Worm (Caenorhabditis elegans): Measurements from ENCODE around the gene slc-17.7.

Gene slc-17.7

ce11 chrV:9287460-9287859, 21.2 kb upstream of the slc-17.7 start, which contains the start of gene lron-2:
Gene lron-2, minus strand, starts transcription at chrV:9287560.
- no peak for TF ChIP-seq ceh-9 (tag; optimal IDR thresholded peaks at IDR 0.05)
- TF ChIP-seq pat-9 (tag; optimal IDR thresholded peaks at IDR 0.05), result no peak
- no peak for TF ChIP-seq ceh-24 (tag; optimal IDR thresholded peaks at IDR 0.05)
- TF ChIP-seq pros-1 (tag; optimal IDR thresholded peaks at IDR 0.05), result no peak
- no peak for TF ChIP-seq unc-55 (GFP tag; optimal IDR thresholded peaks at IDR 0.05)
- no peak for TF ChIP-seq gmeb-2 (tag; optimal IDR thresholded peaks at IDR 0.05)
- TF ChIP-seq ets-4 (tag; optimal IDR thresholded peaks at IDR 0.05), result no peak
- no peak for TF ChIP-seq eyg-1 (tag; optimal IDR thresholded peaks at IDR 0.05)
- no peak for TF ChIP-seq ceh-18 (tag; optimal IDR thresholded peaks at IDR 0.05)

- TF ChIP-seq ttx-3 (tag; optimal IDR thresholded peaks at IDR 0.05) (no peak), ceh-31 (tag; optimal IDR thresholded peaks at IDR 0.05) (no peak), hlh-8 (tag; optimal IDR thresholded peaks at IDR 0.05) (peak; percentile 74)
Measured at ce11 chrV:9283452-9283851, 17.2 kb upstream of the slc-17.7 start.

ce11 chrV:9282110-9282509, 15.8 kb upstream of the slc-17.7 start, which contains the start of gene hlh-10:
Gene hlh-10, minus strand, starts transcription at chrV:9282210.
- TF ChIP-seq ceh-18 (tag; optimal IDR thresholded peaks at IDR 0.05), result no peak
- TF ChIP-seq fkh-6 (tag; optimal IDR thresholded peaks at IDR 0.05), result no peak
- TF ChIP-seq nfya-1 (tag; optimal IDR thresholded peaks at IDR 0.05), result no peak
- no peak for TF ChIP-seq ahr-1 (tag; optimal IDR thresholded peaks at IDR 0.05)
- no peak for TF ChIP-seq T23F11.4 (GFP tag; optimal IDR thresholded peaks at IDR 0.05)
- TF ChIP-seq K02D7.2 (tag; optimal IDR thresholded peaks at IDR 0.05), result no peak
- no peak for TF ChIP-seq C08G9.2 (tag; optimal IDR thresholded peaks at IDR 0.05)
- no peak for TF ChIP-seq sox-4 (tag; optimal IDR thresholded peaks at IDR 0.05)
- no peak for TF ChIP-seq ceh-9 (tag; optimal IDR thresholded peaks at IDR 0.05)
- TF ChIP-seq mec-3 (tag; optimal IDR thresholded peaks at IDR 0.05; ENCODE audit: borderline replicate concordance), result no peak

DNA sequence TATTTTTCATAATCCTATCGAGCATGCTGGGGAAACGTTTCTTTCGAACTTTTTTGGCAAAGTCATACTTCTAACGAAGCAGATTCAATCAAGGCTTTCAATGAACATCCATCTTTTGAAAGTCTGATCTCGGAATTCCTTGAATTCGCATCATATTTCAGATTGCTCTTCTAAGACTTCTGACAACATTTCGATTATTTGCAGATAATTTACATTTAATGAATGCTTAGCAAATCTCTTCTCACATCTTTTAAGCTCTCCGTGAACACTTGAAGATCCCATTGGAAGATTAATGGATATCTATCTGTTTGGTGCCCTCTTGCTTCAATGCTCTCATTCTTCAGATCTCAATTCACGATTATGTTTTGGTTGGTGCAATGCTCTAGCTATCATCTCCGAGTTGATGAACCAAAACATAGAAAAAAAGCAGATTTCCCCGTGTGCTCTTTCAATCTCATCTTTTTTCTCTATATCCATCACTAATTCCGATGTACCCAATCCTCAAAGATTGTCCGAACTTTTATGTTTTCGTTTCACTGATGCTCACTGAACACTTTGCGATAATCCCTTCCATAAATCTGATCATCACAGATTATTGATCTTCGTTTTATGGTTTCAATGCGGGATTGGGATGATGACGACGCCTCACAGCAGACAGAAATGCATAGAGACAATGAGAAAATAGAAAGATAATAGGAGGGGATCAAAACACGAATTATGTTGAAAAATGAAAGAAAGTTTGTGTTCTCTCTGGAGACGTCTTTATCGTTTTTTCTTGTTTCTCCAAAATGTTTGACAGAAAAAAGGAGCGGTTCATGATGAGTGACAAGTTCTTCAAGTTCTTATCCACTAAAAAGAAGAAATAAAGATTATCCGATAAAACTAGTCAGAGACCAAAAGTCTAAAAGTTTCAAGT, 8.1 kb upstream of the slc-17.7 start:
- TF ChIP-seq ceh-18 (tag; optimal IDR thresholded peaks at IDR 0.05), result peak; percentile 48
- TF ChIP-seq zip-5 (tag; optimal IDR thresholded peaks at IDR 0.05), result no peak
- peak; percentile 44 for TF ChIP-seq unc-55 (GFP tag; optimal IDR thresholded peaks at IDR 0.05)
- TF ChIP-seq hlh-13 (GFP tag; optimal IDR thresholded peaks at IDR 0.05), result no peak

ce11 chrV:9273587-9273986, 7.3 kb upstream of the slc-17.7 start:
- peak; percentile 26 for TF ChIP-seq ceh-2 (tag; optimal IDR thresholded peaks at IDR 0.05)
- TF ChIP-seq ceh-34 (tag; optimal IDR thresholded peaks at IDR 0.05), result peak; percentile 32
- no peak for TF ChIP-seq pros-1 (tag; optimal IDR thresholded peaks at IDR 0.05)
- TF ChIP-seq madf-2 (tag; optimal IDR thresholded peaks at IDR 0.05), result no peak
- TF ChIP-seq hlh-8 (tag; optimal IDR thresholded peaks at IDR 0.05), result no peak
- TF ChIP-seq ceh-19 (GFP tag; optimal IDR thresholded peaks at IDR 0.05), result peak; percentile 7
- no peak for TF ChIP-seq ceh-45 (GFP tag; IDR thresholded peaks at IDR 0.05)
- TF ChIP-seq unc-42 (tag; optimal IDR thresholded peaks at IDR 0.05), result peak; percentile 56
- peak; percentile 26 for TF ChIP-seq unc-55 (GFP tag; optimal IDR thresholded peaks at IDR 0.05)
- peak; percentile 43 for TF ChIP-seq C08G9.2 (tag; optimal IDR thresholded peaks at IDR 0.05)
- no peak for TF ChIP-seq ref-2 (tag; optimal IDR thresholded peaks at IDR 0.05)
- TF ChIP-seq tbx-2 (tag; optimal IDR thresholded peaks at IDR 0.05), result peak; percentile 59
- no peak for TF ChIP-seq unc-86 (tag; optimal IDR thresholded peaks at IDR 0.05)
- TF ChIP-seq ceh-30 (tag; optimal IDR thresholded peaks at IDR 0.05), result peak; percentile 7
- peak; percentile 56 for TF ChIP-seq rnt-1 (tag; optimal IDR thresholded peaks at IDR 0.05)
- peak; percentile 69 for TF ChIP-seq nfya-1 (tag; optimal IDR thresholded peaks at IDR 0.05)
- TF ChIP-seq ceh-18 (tag; optimal IDR thresholded peaks at IDR 0.05), result peak; percentile 66
- peak; percentile 86 for TF ChIP-seq ceh-31 (tag; optimal IDR thresholded peaks at IDR 0.05)

All from whole organism, late embryonic.